Fruit fly (Drosophila melanogaster): ENCODE measurements around the gene MSBP.
A peak's percentile ranks its signal among the peaks of the same experiment; 100 is the strongest.

The MSBP gene

DNA sequence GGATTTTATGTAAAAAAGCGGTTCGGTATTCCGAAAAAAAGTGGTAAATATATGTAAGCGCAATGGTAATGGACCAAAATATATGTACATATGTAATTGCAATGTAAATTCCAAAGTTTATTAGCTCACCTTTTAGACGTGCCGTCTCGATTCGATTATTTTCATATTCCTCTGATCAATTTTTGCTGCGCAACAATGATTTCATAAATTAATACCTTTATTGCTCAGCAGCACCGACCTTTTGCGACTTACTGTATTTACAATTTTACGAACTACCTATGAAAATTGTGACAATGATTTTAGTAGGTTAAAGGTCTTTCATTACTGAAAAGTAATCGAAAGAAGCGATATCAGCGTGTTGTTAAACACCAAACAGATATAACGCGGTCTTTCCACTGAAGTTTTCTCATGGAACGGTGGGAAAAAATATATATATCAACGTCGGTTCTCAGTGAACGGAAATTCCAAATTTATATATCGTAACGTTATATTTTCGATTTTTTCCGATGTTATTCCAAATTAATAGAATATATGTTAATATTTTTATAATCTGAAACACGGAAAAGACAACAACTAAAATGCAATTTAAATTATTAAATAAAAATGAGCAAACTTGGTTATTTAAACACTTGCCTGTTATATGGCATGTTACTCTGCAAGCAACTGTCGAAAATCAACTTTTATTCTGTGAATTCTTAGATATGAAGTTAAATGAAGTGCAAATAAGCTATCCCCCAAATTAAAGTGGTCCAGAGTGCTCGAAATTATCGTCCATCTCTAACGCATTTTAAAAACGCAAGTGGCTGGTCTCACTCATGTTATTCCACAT, at the start of gene MSBP, which contains the start of gene CG15916:
MSBP (minus strand) TSS at position 330 of the 829 bp plus-strand sequence.
CG15916 (plus strand) TSS at position 810 of the 829 bp plus-strand sequence.
- TF ChIP-seq CG3032 (tag; optimal IDR thresholded peaks at IDR 0.05) (peak; percentile 53), Sox15 (GFP tag; optimal IDR thresholded peaks at IDR 0.05) (peak; percentile 41), Ets21C (GFP tag; optimal IDR thresholded peaks at IDR 0.05) (no peak), CG10669 (GFP tag; optimal IDR thresholded peaks at IDR 0.05) (peak; percentile 28), Ets96B (tag; optimal IDR thresholded peaks at IDR 0.05) (peak; percentile 2), CG34406 (GFP tag; optimal IDR thresholded peaks at IDR 0.05) (peak; percentile 18), dac (GFP tag; optimal IDR thresholded peaks at IDR 0.05) (no peak), acj6 (GFP tag; optimal IDR thresholded peaks at IDR 0.05) (peak; percentile 37), CG3919 (GFP tag; optimal IDR thresholded peaks at IDR 0.05) (no peak), fd85E (GFP tag; optimal IDR thresholded peaks at IDR 0.05) (no peak), Sox14 (GFP tag; optimal IDR thresholded peaks at IDR 0.05) (no peak), CG6854 (GFP tag; optimal IDR thresholded peaks at IDR 0.05) (no peak), Hr4 (GFP tag; optimal IDR thresholded peaks at IDR 0.05) (peak; percentile 8), CG8632 (GFP tag; optimal IDR thresholded peaks at IDR 0.05) (no peak), Blimp-1 (GFP tag; optimal IDR thresholded peaks at IDR 0.05) (no peak), CG15336 (GFP tag; IDR thresholded peaks at IDR 0.05) (no peak), CG32006 (GFP tag; optimal IDR thresholded peaks at IDR 0.05) (no peak), Hr39 (GFP tag; optimal IDR thresholded peaks at IDR 0.05) (peak; percentile 15), svp (GFP tag) (peak; percentile 98), esn (GFP tag; optimal IDR thresholded peaks at IDR 0.05) (peak; percentile 28), CG31627 (GFP tag; optimal IDR thresholded peaks at IDR 0.05) (peak; percentile 26), CG10631 (GFP tag; optimal IDR thresholded peaks at IDR 0.05) (peak; percentile 41), Smox (GFP tag; optimal IDR thresholded peaks at IDR 0.05) (no peak), Eip75B (GFP tag; optimal IDR thresholded peaks at IDR 0.05) (no peak), CG1621 (tag; optimal IDR thresholded peaks at IDR 0.05) (no peak), CG11762 (GFP tag; optimal IDR thresholded peaks at IDR 0.05; ENCODE audit: insufficient read depth) (no peak), CG16779 (tag; optimal IDR thresholded peaks at IDR 0.05) (no peak), pdm3 (GFP tag; optimal IDR thresholded peaks at IDR 0.05) (peak; percentile 49), Gug (GFP tag; IDR thresholded peaks at IDR 0.05) (peak; percentile 38; the same call in 1 of the 2 replicates), Eip78C (GFP tag) (peak; percentile 77), OdsH (GFP tag; optimal IDR thresholded peaks at IDR 0.05) (peak; percentile 54), Met (GFP tag; optimal IDR thresholded peaks at IDR 0.05) (peak; percentile 11), cyc (GFP tag; optimal IDR thresholded peaks at IDR 0.05) (peak; percentile 29), CG8319 (GFP tag; optimal IDR thresholded peaks at IDR 0.05) (no peak), Eip93F (GFP tag; optimal IDR thresholded peaks at IDR 0.05) (no peak), achi (GFP tag; optimal IDR thresholded peaks at IDR 0.05) (peak; percentile 21), CG6276 (GFP tag; optimal IDR thresholded peaks at IDR 0.05) (no peak), CG6792 (GFP tag; optimal IDR thresholded peaks at IDR 0.05) (no peak), fkh (GFP tag; optimal IDR thresholded peaks at IDR 0.05) (no peak), eg (GFP tag; IDR thresholded peaks at IDR 0.05) (no peak; the same call in 2 of the 3 replicates), CG11902 (GFP tag; optimal IDR thresholded peaks at IDR 0.05) (peak; percentile 12), vri (GFP tag; optimal IDR thresholded peaks at IDR 0.05) (no peak), net (GFP tag; optimal IDR thresholded peaks at IDR 0.05) (no peak), ss (GFP tag; optimal IDR thresholded peaks at IDR 0.05) (peak in 1 of 2 experiments; percentile 45), salr (GFP tag; optimal IDR thresholded peaks at IDR 0.05) (peak in 1 of 2 experiments; percentile 24), topi (GFP tag; optimal IDR thresholded peaks at IDR 0.05) (peak; percentile 32), CG6163 (GFP tag; IDR thresholded peaks at IDR 0.05) (no peak), dsx (GFP tag; optimal IDR thresholded peaks at IDR 0.05; ENCODE audit: poor library complexity, severe bottlenecking) (no peak), CG9139 (GFP tag; optimal IDR thresholded peaks at IDR 0.05) (no peak), spab (GFP tag; optimal IDR thresholded peaks at IDR 0.05) (no peak)
